Fruit fly (Drosophila melanogaster) whole organism, embryonic: ENCODE data around the gene CG3008.

Experiments used
- Ada2b ChIP-seq: fragments of 200-800 bp; sonication (Bioruptor generic); IDR thresholded peaks from 2 replicates; pipeline ENCODE4 v1.3.6; 2022; ENCODE audit warnings: missing biosample characterization, missing genetic modification characterization
- Adf1 ChIP-seq: fragments of 200-800 bp; sonication (Bioruptor generic); IDR thresholded peaks from 2 replicates; pipeline ENCODE4 v1.3.6; 2022; ENCODE audit warnings: missing biosample characterization, missing genetic modification characterization
- Atf-2 ChIP-seq: fragments of 200-800 bp; sonication (Bioruptor generic); optimal IDR thresholded peaks from 2 replicates; lab custom pipeline; 2016; ENCODE audit warnings: missing biosample characterization, missing genetic modification characterization
- C15 ChIP-seq: fragments of 200-800 bp; sonication (Bioruptor generic); IDR thresholded peaks from 3 replicates; pipeline ENCODE4 v1.3.6; 2022; ENCODE audit warnings: missing biosample characterization, missing genetic modification characterization
- CG11247 ChIP-seq: fragments of 200-800 bp; sonication (Bioruptor generic); IDR thresholded peaks from 2 replicates; pipeline ENCODE4 v1.3.6; 2022; ENCODE audit warnings: missing biosample characterization, missing genetic modification characterization
- CG11504 ChIP-seq: fragments of 200-800 bp; sonication (Bioruptor generic); optimal IDR thresholded peaks from 3 replicates; lab custom pipeline; 2019; ENCODE audit warnings: missing biosample characterization, mild to moderate bottlenecking, missing genetic modification characterization, moderate library complexity
- CG12071 ChIP-seq: fragments of 200-800 bp; sonication (Bioruptor generic); optimal IDR thresholded peaks from 3 replicates; lab custom pipeline; 2018; ENCODE audit warnings: missing biosample characterization, mild to moderate bottlenecking, missing genetic modification characterization
- CG13287 ChIP-seq: fragments of 200-800 bp; sonication (Bioruptor generic); IDR thresholded peaks from 2 replicates; pipeline ENCODE4 v1.3.6; 2022; ENCODE audit warnings: missing biosample characterization, missing genetic modification characterization; ENCODE audit not compliant: partially characterized antibody
- CG13775 ChIP-seq: fragments of 200-800 bp; sonication (Bioruptor generic); optimal IDR thresholded peaks from 3 replicates; lab custom pipeline; 2017; ENCODE audit warnings: missing biosample characterization, mild to moderate bottlenecking, missing genetic modification characterization
- CG14050 ChIP-seq: fragments of 200-800 bp; sonication (Bioruptor generic); IDR thresholded peaks from 3 replicates; pipeline ENCODE4 v1.3.6; 2022; ENCODE audit warnings: missing biosample characterization, missing genetic modification characterization
- CG14710 ChIP-seq: fragments of 200-800 bp; sonication (Bioruptor generic); optimal IDR thresholded peaks from 3 replicates; lab custom pipeline; 2019; ENCODE audit warnings: missing biosample characterization, mild to moderate bottlenecking, missing genetic modification characterization, moderate library complexity
- CG1603 ChIP-seq: fragments of 200-800 bp; sonication (Bioruptor generic); optimal IDR thresholded peaks from 2 replicates; lab custom pipeline; 2019; ENCODE audit warnings: missing biosample characterization, mild to moderate bottlenecking, missing genetic modification characterization, moderate library complexity
- CG16863 ChIP-seq: fragments of 200-800 bp; sonication (Bioruptor generic); optimal IDR thresholded peaks from 3 replicates; lab custom pipeline; 2016; ENCODE audit warnings: missing biosample characterization, missing genetic modification characterization
- CG17361 ChIP-seq: fragments of 200-800 bp; sonication (Bioruptor generic); IDR thresholded peaks from 3 replicates; pipeline ENCODE4 v1.3.6; 2022; ENCODE audit warnings: missing biosample characterization, missing genetic modification characterization
- CG2875 ChIP-seq: fragments of 200-800 bp; sonication (Bioruptor generic); optimal IDR thresholded peaks from 2 replicates; lab custom pipeline; 2017; ENCODE audit warnings: missing biosample characterization, mild to moderate bottlenecking, missing genetic modification characterization, missing genetic modification reagents
- CG5245 ChIP-seq: fragments of 200-800 bp; sonication (Bioruptor generic); optimal IDR thresholded peaks from 3 replicates; lab custom pipeline; 2016; ENCODE audit warnings: missing biosample characterization, missing genetic modification characterization
- CG6791 ChIP-seq: fragments of 200-800 bp; sonication (Bioruptor generic); IDR thresholded peaks from 3 replicates; pipeline ENCODE4 v1.3.6; 2022; ENCODE audit warnings: missing biosample characterization, missing genetic modification characterization; ENCODE audit not compliant: partially characterized antibody
- CG8281 ChIP-seq: fragments of 200-800 bp; sonication (Bioruptor generic); optimal IDR thresholded peaks from 2 replicates; lab custom pipeline; 2018; ENCODE audit warnings: missing biosample characterization, mild to moderate bottlenecking, missing genetic modification characterization, moderate library complexity
- CG8388 ChIP-seq: fragments of 200-800 bp; sonication (Bioruptor generic); optimal IDR thresholded peaks from 2 replicates; lab custom pipeline; 2019; ENCODE audit warnings: missing biosample characterization, mild to moderate bottlenecking, missing genetic modification characterization, moderate library complexity
- CG8944 ChIP-seq: fragments of 200-800 bp; sonication (Bioruptor generic); optimal IDR thresholded peaks from 3 replicates; lab custom pipeline; 2016; ENCODE audit warnings: missing biosample characterization, missing genetic modification characterization
- Fer1 ChIP-seq: fragments of 200-800 bp; sonication (Bioruptor generic); optimal IDR thresholded peaks from 2 replicates; lab custom pipeline; 2017; ENCODE audit warnings: missing biosample characterization, mild to moderate bottlenecking, missing genetic modification characterization
- HLH54F ChIP-seq: fragments of 200-800 bp; sonication (Bioruptor generic); optimal IDR thresholded peaks from 3 replicates; lab custom pipeline; 2016; ENCODE audit warnings: missing biosample characterization, missing genetic modification characterization
- HLHmδ ChIP-seq: fragments of 200-800 bp; sonication (Bioruptor generic); optimal IDR thresholded peaks from 2 replicates; lab custom pipeline; 2018; ENCODE audit warnings: missing biosample characterization, mild to moderate bottlenecking, missing genetic modification characterization, moderate library complexity
- HmgD ChIP-seq: fragments of 200-800 bp; sonication (Bioruptor generic); optimal IDR thresholded peaks from 3 replicates; lab custom pipeline; 2016; ENCODE audit warnings: missing biosample characterization, missing genetic modification characterization
- HmgZ ChIP-seq: fragments of 200-800 bp; sonication (Bioruptor generic); optimal IDR thresholded peaks from 2 replicates; lab custom pipeline; 2018; ENCODE audit warnings: missing biosample characterization, mild to moderate bottlenecking, missing genetic modification characterization
- Jarid2 ChIP-seq: fragments of 200-800 bp; sonication (Bioruptor generic); optimal IDR thresholded peaks from 3 replicates; lab custom pipeline; 2017; ENCODE audit warnings: mild to moderate bottlenecking, missing biosample characterization, missing genetic modification reagents, missing genetic modification characterization
- NK7.1 ChIP-seq: fragments of 200-800 bp; sonication (Bioruptor generic); optimal IDR thresholded peaks from 3 replicates; lab custom pipeline; 2016; ENCODE audit warnings: missing biosample characterization, missing genetic modification characterization
- NfI ChIP-seq: fragments of 200-800 bp; sonication (Bioruptor generic); optimal IDR thresholded peaks from 3 replicates; lab custom pipeline; 2018; ENCODE audit warnings: missing biosample characterization, mild to moderate bottlenecking, missing genetic modification characterization, moderate library complexity
- Sox102F ChIP-seq: fragments of 200-800 bp; sonication (Bioruptor generic); optimal IDR thresholded peaks from 2 replicates; lab custom pipeline; 2018; ENCODE audit warnings: missing biosample characterization, mild to moderate bottlenecking, missing genetic modification characterization, moderate library complexity
- Sry-β ChIP-seq: fragments of 200-800 bp; sonication (Bioruptor generic); optimal IDR thresholded peaks from 2 replicates; lab custom pipeline; 2018; ENCODE audit warnings: missing biosample characterization, mild to moderate bottlenecking, missing genetic modification characterization, moderate library complexity
- az2 ChIP-seq: fragments of 200-800 bp; sonication (Bioruptor generic); optimal IDR thresholded peaks from 3 replicates; lab custom pipeline; 2016; ENCODE audit warnings: missing biosample characterization, missing genetic modification characterization
- bigmax ChIP-seq: fragments of 200-800 bp; sonication (Bioruptor generic); optimal IDR thresholded peaks from 2 replicates; lab custom pipeline; 2018; ENCODE audit warnings: missing biosample characterization, mild to moderate bottlenecking, missing genetic modification characterization
- cato ChIP-seq: fragments of 200-800 bp; sonication (Bioruptor generic); optimal IDR thresholded peaks from 2 replicates; lab custom pipeline; 2016; ENCODE audit warnings: missing biosample characterization, missing genetic modification characterization, borderline replicate concordance
- cg ChIP-seq: fragments of 200-800 bp; sonication (Bioruptor generic); optimal IDR thresholded peaks from 3 replicates; lab custom pipeline; 2019; ENCODE audit warnings: missing biosample characterization, mild to moderate bottlenecking, missing genetic modification characterization, moderate library complexity
- chif ChIP-seq, 2 experiments: fragments of 200-800 bp; sonication (Bioruptor generic); optimal IDR thresholded peaks; 3 replicates each; lab custom pipeline; 2016; ENCODE audit warnings: missing biosample characterization in 2 of 2, missing genetic modification characterization in 2 of 2
- corto ChIP-seq: fragments of 200-800 bp; sonication (Bioruptor generic); optimal IDR thresholded peaks from 2 replicates; lab custom pipeline; 2016; ENCODE audit warnings: missing biosample characterization, mild to moderate bottlenecking, missing genetic modification characterization, moderate library complexity
- croc ChIP-seq: fragments of 200-800 bp; sonication (Bioruptor generic); conservative IDR thresholded peaks from 3 replicates; pipeline ENCODE4 v1.3.6; 2022; ENCODE audit warnings: missing biosample characterization, missing genetic modification characterization
- crol ChIP-seq: fragments of 200-800 bp; sonication (Bioruptor generic); IDR thresholded peaks from 2 replicates; pipeline ENCODE4 v1.3.6; 2022; ENCODE audit warnings: missing biosample characterization, missing genetic modification characterization
- mam ChIP-seq: fragments of 200-800 bp; sonication (Bioruptor generic); optimal IDR thresholded peaks from 3 replicates; lab custom pipeline; 2016; ENCODE audit warnings: missing biosample characterization, missing genetic modification characterization
- otp ChIP-seq: fragments of 200-800 bp; sonication (Bioruptor generic); IDR thresholded peaks from 3 replicates; pipeline ENCODE4, ENCODE4 v1.3.6; 2022; ENCODE audit warnings: missing biosample characterization, missing genetic modification characterization
- pb ChIP-seq: fragments of 200-800 bp; sonication (Bioruptor generic); optimal IDR thresholded peaks from 3 replicates; lab custom pipeline; 2016; ENCODE audit warnings: missing biosample characterization, missing genetic modification characterization
- peb ChIP-seq: fragments of 200-800 bp; sonication (Bioruptor generic); IDR thresholded peaks from 2 replicates; pipeline ENCODE4 v1.3.6; 2022; ENCODE audit warnings: missing biosample characterization, missing genetic modification characterization
- so ChIP-seq: fragments of 200-800 bp; sonication (Bioruptor generic); IDR thresholded peaks from 3 replicates; pipeline ENCODE4 v1.3.6; 2022; ENCODE audit warnings: missing biosample characterization, missing genetic modification characterization
- sqz ChIP-seq: fragments of 200-800 bp; sonication (Bioruptor generic); optimal IDR thresholded peaks from 3 replicates; lab custom pipeline; 2018; ENCODE audit warnings: missing biosample characterization, mild to moderate bottlenecking, missing genetic modification characterization
- sr ChIP-seq: fragments of 200-800 bp; sonication (Bioruptor generic); IDR thresholded peaks from 3 replicates; pipeline ENCODE4 v1.3.6; 2022; ENCODE audit warnings: missing biosample characterization, missing genetic modification characterization
- sug ChIP-seq: fragments of 200-800 bp; optimal IDR thresholded peaks from 2 replicates; lab custom pipeline; 2019; ENCODE audit warnings: missing biosample characterization, mild to moderate bottlenecking, missing genetic modification characterization, moderate library complexity
- tap ChIP-seq: fragments of 200-800 bp; optimal IDR thresholded peaks from 3 replicates; lab custom pipeline; 2019; ENCODE audit warnings: missing biosample characterization, mild to moderate bottlenecking, missing genetic modification characterization, moderate library complexity
- zf30C ChIP-seq: fragments of 200-800 bp; sonication (Bioruptor generic); optimal IDR thresholded peaks from 3 replicates; lab custom pipeline; 2018; ENCODE audit warnings: missing biosample characterization, mild to moderate bottlenecking, missing genetic modification characterization
- zfh1 ChIP-seq: fragments of 200-800 bp; sonication (Bioruptor generic); IDR thresholded peaks from 3 replicates; pipeline ENCODE4 v1.3.6; 2022; ENCODE audit warnings: missing biosample characterization, missing genetic modification characterization

Gene CG3008

DNA sequence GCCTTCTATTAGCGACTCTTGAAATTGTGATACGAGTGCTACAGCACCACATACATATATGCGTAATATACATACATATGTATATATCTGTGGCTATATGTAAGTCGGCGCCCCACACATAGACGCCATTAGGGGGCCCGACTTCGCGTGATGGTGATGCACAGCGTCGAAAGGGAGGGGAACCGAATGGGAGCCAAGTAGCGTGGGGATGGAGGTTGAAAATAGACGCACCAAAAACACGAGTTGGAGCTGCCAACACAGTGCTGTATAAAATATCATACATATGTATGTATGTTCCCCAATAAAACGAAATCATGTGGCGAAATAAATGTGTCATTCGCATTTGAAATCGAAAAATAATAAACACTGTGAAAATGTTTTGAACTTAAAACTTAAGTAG lies 3.5 kb downstream of the CG3008 start (continued):
- TF ChIP-seq peb, result no peak
- no peak for TF ChIP-seq zfh1 (GFP tag; lab: Robert Waterston, UW)
- TF ChIP-seq chif (GFP tag; optimal IDR thresholded peaks at IDR 0.05; lab: Kevin White, UChicago), result no peak
- no peak for TF ChIP-seq HLH54F (GFP tag; lab: Kevin White, UChicago)
- TF ChIP-seq sr (GFP tag; lab: Robert Waterston, UW), result peak; percentile 40; the same call in 1 of the 3 replicates
- TF ChIP-seq CG11247, result 0 out of 2 replicates have a peak, but pooled peaks have one; percentile 5
- no peak for TF ChIP-seq CG12071 (GFP tag; lab: Kevin White, UChicago)
- TF ChIP-seq so (GFP tag; lab: Robert Waterston, UW), result no peak
- TF ChIP-seq CG8388 (GFP tag; lab: Kevin White, UChicago), result peak; percentile 72
- TF ChIP-seq Adf1 (GFP tag; lab: Robert Waterston, UW), result peak; percentile 8; the same call in 1 of the 2 replicates
- TF ChIP-seq Ada2b, result no peak
- TF ChIP-seq mam (GFP tag; lab: Kevin White, UChicago), result no peak
- TF ChIP-seq cato (GFP tag; lab: Kevin White, UChicago), result no peak
- TF ChIP-seq cg (GFP tag; lab: Kevin White, UChicago), result peak; percentile 69
- TF ChIP-seq sug (tag; lab: Kevin White, UChicago), result peak; percentile 28
- TF ChIP-seq corto (GFP tag; lab: Kevin White, UChicago), result no peak
- no peak for TF ChIP-seq CG13287
- TF ChIP-seq CG1603, result no peak
- TF ChIP-seq CG14050, result no peak
- TF ChIP-seq zf30C (GFP tag; lab: Kevin White, UChicago), result no peak
- no peak for TF ChIP-seq pb (GFP tag; lab: Kevin White, UChicago)
- TF ChIP-seq CG2875 (GFP tag; lab: Kevin White, UChicago), result no peak
- no peak for TF ChIP-seq Jarid2 (GFP tag; lab: Kevin White, UChicago)
- TF ChIP-seq C15 (GFP tag; lab: Robert Waterston, UW), result no peak
- 0 out of 2 replicates have a peak, but pooled peaks have one; percentile 38 for TF ChIP-seq crol
- no peak for TF ChIP-seq tap (tag; lab: Kevin White, UChicago)

DNA sequence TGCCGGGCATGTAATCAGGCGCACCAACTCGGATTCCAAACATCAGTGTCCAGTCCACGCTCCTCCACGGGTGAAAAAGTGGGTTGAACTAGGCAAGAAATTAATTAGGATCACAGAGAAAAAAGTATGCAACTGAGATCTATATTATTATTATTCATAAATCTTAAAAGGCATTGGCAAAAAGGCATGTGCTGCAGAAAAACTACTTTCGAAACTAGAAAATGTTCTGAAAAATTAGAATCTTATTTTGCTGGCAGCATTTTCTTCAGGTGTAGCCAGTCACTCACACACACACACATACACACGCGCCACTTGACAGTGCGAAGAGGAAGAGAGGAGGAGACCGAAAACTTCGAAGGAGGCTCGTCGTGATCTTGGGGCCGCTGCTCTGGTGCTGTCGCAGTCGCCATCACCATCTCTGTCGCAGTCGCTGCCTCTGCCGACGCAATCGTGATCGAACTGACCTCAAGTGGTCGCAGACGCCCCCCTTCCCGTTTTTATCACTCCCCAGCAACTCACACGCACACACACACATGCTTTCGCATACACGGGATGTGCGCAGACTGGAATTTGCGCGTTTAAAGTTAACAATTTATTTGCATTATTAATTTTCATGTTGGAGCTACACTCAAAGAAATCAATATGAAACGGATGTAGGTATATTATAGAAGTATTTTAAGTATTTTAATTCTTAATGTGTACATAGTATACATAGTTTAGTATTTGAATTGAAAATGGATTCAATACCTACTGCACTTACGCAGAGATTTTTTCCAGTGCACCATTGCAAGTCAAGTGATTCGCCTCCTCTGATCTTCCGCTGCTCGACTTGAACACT lies 4.5 kb downstream of the CG3008 start:
- peak; percentile 56 for TF ChIP-seq Fer1 (GFP tag; lab: Kevin White, UChicago)
- TF ChIP-seq sr (GFP tag; lab: Robert Waterston, UW), result no peak
- no peak for TF ChIP-seq croc
- peak; percentile 71 for TF ChIP-seq Sox102F
- no peak for TF ChIP-seq CG16863 (GFP tag; lab: Kevin White, UChicago)
- no peak for TF ChIP-seq NK7.1 (GFP tag; lab: Kevin White, UChicago)
- peak; percentile 56 for TF ChIP-seq az2
- TF ChIP-seq CG13775 (GFP tag; lab: Kevin White, UChicago), result peak; percentile 37
- no peak for TF ChIP-seq HmgZ
- TF ChIP-seq CG8944 (GFP tag; lab: Kevin White, UChicago), result no peak
- TF ChIP-seq zf30C (GFP tag; lab: Kevin White, UChicago), result peak; percentile 65
- TF ChIP-seq sqz (GFP tag; lab: Kevin White, UChicago), result no peak
- peak; percentile 67 for TF ChIP-seq CG11504
- TF ChIP-seq mam (GFP tag; lab: Kevin White, UChicago), result peak; percentile 30
- peak; percentile 47 for TF ChIP-seq CG5245 (GFP tag; lab: Kevin White, UChicago)
- peak; percentile 21 for TF ChIP-seq CG14710 (tag; lab: Kevin White, UChicago)
- TF ChIP-seq HmgD (GFP tag; lab: Kevin White, UChicago), result no peak
- TF ChIP-seq NfI, result peak; percentile 44
- TF ChIP-seq Sry-β (GFP tag; lab: Kevin White, UChicago), result no peak
- no peak for TF ChIP-seq bigmax (GFP tag; lab: Kevin White, UChicago)
- no peak; the same call in 2 of the 3 replicates for TF ChIP-seq otp (GFP tag; lab: Robert Waterston, UW)
- TF ChIP-seq CG6791 (GFP tag; lab: Robert Waterston, UW), result no peak
- peak; percentile 7 for TF ChIP-seq Atf-2 (GFP tag; lab: Kevin White, UChicago)
- TF ChIP-seq CG8281 (tag; lab: Kevin White, UChicago), result no peak
- TF ChIP-seq CG17361 (GFP tag; lab: Robert Waterston, UW), result peak; percentile 57; the same call in 1 of the 3 replicates
- no peak for TF ChIP-seq HLHmδ (GFP tag; lab: Kevin White, UChicago)
